Fruit fly (Drosophila melanogaster) whole organism, embryonic: ENCODE data around the gene cwo.

Source experiments
- CG10979 ChIP-seq: fragments of 200-800 bp; sonication (Bioruptor generic); optimal IDR thresholded peaks from 2 replicates; lab custom pipeline; 2018; ENCODE audit warnings: missing biosample characterization, mild to moderate bottlenecking, missing genetic modification characterization, moderate library complexity
- CG11504 ChIP-seq: fragments of 200-800 bp; sonication (Bioruptor generic); optimal IDR thresholded peaks from 3 replicates; lab custom pipeline; 2019; ENCODE audit warnings: missing biosample characterization, mild to moderate bottlenecking, missing genetic modification characterization, moderate library complexity
- CG13296 ChIP-seq: fragments of 200-800 bp; sonication (Bioruptor generic); optimal IDR thresholded peaks from 3 replicates; lab custom pipeline; 2018; ENCODE audit warnings: missing biosample characterization, mild to moderate bottlenecking, missing genetic modification characterization
- CG13775 ChIP-seq: fragments of 200-800 bp; sonication (Bioruptor generic); optimal IDR thresholded peaks from 3 replicates; lab custom pipeline; 2017; ENCODE audit warnings: missing biosample characterization, mild to moderate bottlenecking, missing genetic modification characterization
- CG15514 ChIP-seq: fragments of 200-800 bp; sonication (Bioruptor generic); optimal IDR thresholded peaks from 3 replicates; lab custom pipeline; 2017; ENCODE audit warnings: missing biosample characterization, missing genetic modification characterization, mild to moderate bottlenecking, moderate library complexity, missing genetic modification reagents
- CG17385 ChIP-seq: fragments of 200-800 bp; sonication (Bioruptor generic); optimal IDR thresholded peaks from 3 replicates; lab custom pipeline; 2018; ENCODE audit warnings: missing biosample characterization, mild to moderate bottlenecking, missing genetic modification characterization
- CG1832 ChIP-seq: fragments of 200-800 bp; sonication (Bioruptor generic); optimal IDR thresholded peaks from 2 replicates; lab custom pipeline; 2017; ENCODE audit warnings: missing biosample characterization, mild to moderate bottlenecking, missing genetic modification characterization, inconsistent platforms
- CG18619 ChIP-seq: fragments of 200-800 bp; sonication (Bioruptor generic); optimal IDR thresholded peaks from 3 replicates; lab custom pipeline; 2017; ENCODE audit warnings: missing biosample characterization, mild to moderate bottlenecking, missing genetic modification characterization
- CG2120 ChIP-seq: fragments of 200-800 bp; sonication (Bioruptor generic); optimal IDR thresholded peaks from 3 replicates; lab custom pipeline; 2016; ENCODE audit warnings: missing biosample characterization, missing genetic modification characterization
- CG2202 ChIP-seq: fragments of 200-800 bp; sonication (Bioruptor generic); optimal IDR thresholded peaks from 2 replicates; lab custom pipeline; 2018; ENCODE audit warnings: missing biosample characterization, mild to moderate bottlenecking, missing genetic modification characterization
- CG33213 ChIP-seq: fragments of 200-800 bp; sonication (Bioruptor generic); optimal IDR thresholded peaks from 3 replicates; lab custom pipeline; 2016; ENCODE audit warnings: missing biosample characterization, missing genetic modification characterization
- CG4328 ChIP-seq: fragments of 200-800 bp; sonication (Bioruptor generic); optimal IDR thresholded peaks from 3 replicates; lab custom pipeline; 2017; ENCODE audit warnings: missing biosample characterization, missing genetic modification reagents, missing genetic modification characterization
- CG5180 ChIP-seq: fragments of 200-800 bp; sonication (Bioruptor generic); optimal IDR thresholded peaks from 3 replicates; lab custom pipeline; 2017; ENCODE audit warnings: missing biosample characterization, missing genetic modification characterization, mild to moderate bottlenecking, moderate library complexity, missing genetic modification reagents
- CG7963 ChIP-seq: fragments of 200-800 bp; sonication (Bioruptor generic); IDR thresholded peaks from 3 replicates; pipeline ENCODE4 v1.3.6; 2022; ENCODE audit warnings: missing biosample characterization, missing genetic modification characterization; ENCODE audit not compliant: partially characterized antibody
- CG8281 ChIP-seq: fragments of 200-800 bp; sonication (Bioruptor generic); optimal IDR thresholded peaks from 2 replicates; lab custom pipeline; 2018; ENCODE audit warnings: missing biosample characterization, mild to moderate bottlenecking, missing genetic modification characterization, moderate library complexity
- CG8944 ChIP-seq: fragments of 200-800 bp; sonication (Bioruptor generic); optimal IDR thresholded peaks from 3 replicates; lab custom pipeline; 2016; ENCODE audit warnings: missing biosample characterization, missing genetic modification characterization
- CG9817 ChIP-seq: fragments of 200-800 bp; sonication (Bioruptor generic); optimal IDR thresholded peaks from 2 replicates; lab custom pipeline; 2018; ENCODE audit warnings: missing biosample characterization, mild to moderate bottlenecking, missing genetic modification characterization, moderate library complexity
- CG9932 ChIP-seq: fragments of 200-800 bp; sonication (Bioruptor generic); IDR thresholded peaks from 2 replicates; pipeline ENCODE4 v1.3.6; 2022; ENCODE audit warnings: missing biosample characterization, missing genetic modification characterization
- Camta ChIP-seq: fragments of 200-800 bp; sonication (Bioruptor generic); optimal IDR thresholded peaks from 2 replicates; lab custom pipeline; 2016; ENCODE audit warnings: missing biosample characterization, missing genetic modification characterization
- Myb ChIP-seq: fragments of 200-800 bp; sonication (Bioruptor generic); optimal IDR thresholded peaks from 2 replicates; lab custom pipeline; 2016; ENCODE audit warnings: missing biosample characterization, missing genetic modification characterization
- NfI ChIP-seq: fragments of 200-800 bp; sonication (Bioruptor generic); optimal IDR thresholded peaks from 3 replicates; lab custom pipeline; 2018; ENCODE audit warnings: missing biosample characterization, mild to moderate bottlenecking, missing genetic modification characterization, moderate library complexity
- Scr ChIP-seq: fragments of 200-800 bp; sonication (Bioruptor generic); IDR thresholded peaks from 2 replicates; pipeline ENCODE4 v1.3.6; 2022; ENCODE audit warnings: missing biosample characterization, missing genetic modification characterization; ENCODE audit not compliant: partially characterized antibody
- Ssrp ChIP-seq: fragments of 200-800 bp; sonication (Bioruptor generic); optimal IDR thresholded peaks from 2 replicates; lab custom pipeline; 2018; ENCODE audit warnings: missing biosample characterization, mild to moderate bottlenecking, missing genetic modification characterization, moderate library complexity
- TFAM ChIP-seq: fragments of 200-800 bp; sonication (Bioruptor generic); optimal IDR thresholded peaks from 2 replicates; lab custom pipeline; 2017; ENCODE audit warnings: missing biosample characterization, missing genetic modification characterization, inconsistent platforms
- bab2 ChIP-seq: fragments of 200-800 bp; sonication (Bioruptor generic); optimal IDR thresholded peaks from 2 replicates; lab custom pipeline; 2016; ENCODE audit warnings: missing biosample characterization, missing genetic modification characterization
- cas ChIP-seq: fragments of 200-800 bp; sonication (Bioruptor generic); IDR thresholded peaks from 2 replicates; pipeline ENCODE4 v1.3.6; 2022; ENCODE audit warnings: missing biosample characterization, missing genetic modification characterization
- caup ChIP-seq: fragments of 200-800 bp; sonication (Bioruptor generic); optimal IDR thresholded peaks from 3 replicates; lab custom pipeline; 2017; ENCODE audit warnings: missing biosample characterization, mild to moderate bottlenecking, missing genetic modification characterization, moderate library complexity; ENCODE audit not compliant: severe bottlenecking
- da ChIP-seq: fragments of 200-800 bp; sonication (Bioruptor generic); optimal IDR thresholded peaks from 2 replicates; lab custom pipeline; 2016; ENCODE audit warnings: missing biosample characterization, missing genetic modification characterization
- dm ChIP-seq: fragments of 200-800 bp; sonication (Bioruptor generic); optimal IDR thresholded peaks from 3 replicates; lab custom pipeline; 2016; ENCODE audit warnings: missing biosample characterization, missing genetic modification characterization
- fd64A ChIP-seq: fragments of 200-800 bp; sonication (Bioruptor generic); optimal IDR thresholded peaks from 3 replicates; lab custom pipeline; 2018; ENCODE audit warnings: missing biosample characterization, mild to moderate bottlenecking, missing genetic modification characterization
- fu2 ChIP-seq: fragments of 200-800 bp; sonication (Bioruptor generic); optimal IDR thresholded peaks from 2 replicates; lab custom pipeline; 2016; ENCODE audit warnings: missing biosample characterization, missing genetic modification characterization
- gem ChIP-seq: fragments of 200-800 bp; sonication (Bioruptor generic); optimal IDR thresholded peaks from 2 replicates; lab custom pipeline; 2019; ENCODE audit warnings: missing biosample characterization, mild to moderate bottlenecking, missing genetic modification characterization, moderate library complexity
- grau ChIP-seq: fragments of 200-800 bp; optimal IDR thresholded peaks from 3 replicates; lab custom pipeline; 2019; ENCODE audit warnings: missing biosample characterization, mild to moderate bottlenecking, missing genetic modification characterization, moderate library complexity
- gsb-n ChIP-seq: fragments of 200-800 bp; sonication (Bioruptor generic); optimal IDR thresholded peaks from 3 replicates; lab custom pipeline; 2018; ENCODE audit warnings: missing biosample characterization, mild to moderate bottlenecking, missing genetic modification characterization
- ken ChIP-seq: fragments of 200-800 bp; sonication (Bioruptor generic); IDR thresholded peaks from 3 replicates; pipeline ENCODE4 v1.3.6; 2022; ENCODE audit warnings: missing biosample characterization, missing genetic modification characterization
- pzg ChIP-seq: fragments of 200-800 bp; sonication (Bioruptor generic); optimal IDR thresholded peaks from 3 replicates; lab custom pipeline; 2018; ENCODE audit warnings: missing biosample characterization, mild to moderate bottlenecking, missing genetic modification characterization, moderate library complexity
- ro ChIP-seq: fragments of 200-800 bp; sonication (Bioruptor generic); IDR thresholded peaks from 2 replicates; pipeline ENCODE4 v1.3.6; 2022; ENCODE audit warnings: missing biosample characterization, missing genetic modification characterization
- row ChIP-seq: fragments of 200-800 bp; sonication (Bioruptor generic); IDR thresholded peaks from 3 replicates; pipeline ENCODE4 v1.3.6; 2022; ENCODE audit warnings: missing biosample characterization, missing genetic modification characterization
- sd ChIP-seq: fragments of 200-800 bp; sonication (Bioruptor generic); optimal IDR thresholded peaks from 3 replicates; lab custom pipeline; 2018; ENCODE audit warnings: missing biosample characterization, mild to moderate bottlenecking, missing genetic modification characterization, moderate library complexity
- sens ChIP-seq: fragments of 200-800 bp; sonication (Bioruptor generic); peaks from one replicate; lab custom pipeline; 2016; ENCODE audit warnings: missing biosample characterization, missing genetic modification characterization
- sens-2 ChIP-seq: fragments of 200-800 bp; sonication (Bioruptor generic); IDR thresholded peaks from 2 replicates; pipeline ENCODE4 v1.3.6; 2022; ENCODE audit warnings: missing biosample characterization, missing genetic modification characterization
- so ChIP-seq: fragments of 200-800 bp; sonication (Bioruptor generic); IDR thresholded peaks from 3 replicates; pipeline ENCODE4 v1.3.6; 2022; ENCODE audit warnings: missing biosample characterization, missing genetic modification characterization
- stwl ChIP-seq: fragments of 200-800 bp; sonication (Bioruptor generic); optimal IDR thresholded peaks from 3 replicates; lab custom pipeline; 2018; ENCODE audit warnings: missing biosample characterization, mild to moderate bottlenecking, missing genetic modification characterization, moderate library complexity
- tll ChIP-seq, 2 experiments: fragments of 200-800 bp in 1 of 2; fragments of >200 bp in 1 of 2; sonication (Bioruptor generic) in 1 of 2; optimal IDR thresholded peaks; 2 replicates each; lab custom pipeline; 2017 to 2019; ENCODE audit warnings: missing biosample characterization in 2 of 2, missing genetic modification characterization in 2 of 2, mild to moderate bottlenecking in 1 of 2, moderate library complexity in 1 of 2
- vfl ChIP-seq: fragments of 200-800 bp; sonication (Bioruptor generic); optimal IDR thresholded peaks from 2 replicates; lab custom pipeline; 2016; ENCODE audit warnings: missing biosample characterization, missing genetic modification characterization
- wek ChIP-seq: fragments of 200-800 bp; sonication (Bioruptor generic); optimal IDR thresholded peaks from 3 replicates; lab custom pipeline; 2018; ENCODE audit warnings: missing biosample characterization, mild to moderate bottlenecking, missing genetic modification characterization, moderate library complexity
- zen ChIP-seq: fragments of 200-800 bp; sonication (Bioruptor generic); optimal IDR thresholded peaks from 3 replicates; lab custom pipeline; 2018; ENCODE audit warnings: missing biosample characterization, mild to moderate bottlenecking, missing genetic modification characterization, moderate library complexity

The cwo gene

dm6 chr3R:10377849-10378248 lies 10.2 kb upstream of the cwo start, which contains the start of gene Rfx (continued):
- TF ChIP-seq CG18619: peak; percentile 16
- TF ChIP-seq dm: peak; percentile 22
- TF ChIP-seq CG9817 (tag; lab: Kevin White, UChicago): peak; percentile 8
- TF ChIP-seq sens-2 (GFP tag; lab: Robert Waterston, UW): no peak
- TF ChIP-seq CG2202 (tag; lab: Kevin White, UChicago): peak; percentile 6
- TF ChIP-seq wek (GFP tag; lab: Kevin White, UChicago): peak; percentile 11
- no peak for TF ChIP-seq so
- no peak for TF ChIP-seq cas (GFP tag; lab: Robert Waterston, UW)
- TF ChIP-seq zen (tag; lab: Kevin White, UChicago): no peak
- peak; percentile 17 for TF ChIP-seq sd (tag; lab: Kevin White, UChicago)
- TF ChIP-seq CG17385 (GFP tag; lab: Kevin White, UChicago): peak; percentile 25
- no peak for TF ChIP-seq CG13775 (GFP tag; lab: Kevin White, UChicago)
- TF ChIP-seq pzg (GFP tag; lab: Kevin White, UChicago): peak; percentile 88
- TF ChIP-seq vfl (GFP tag; lab: Kevin White, UChicago): peak; percentile 1
- no peak for TF ChIP-seq Ssrp
- TF ChIP-seq fu2: no peak
- no peak for TF ChIP-seq CG8281
- TF ChIP-seq CG8944: no peak
- TF ChIP-seq CG2120: peak; percentile 59
- peak; percentile 10 for TF ChIP-seq CG4328 (GFP tag; lab: Kevin White, UChicago)
- no peak for TF ChIP-seq CG13296 (GFP tag; lab: Kevin White, UChicago)
- TF ChIP-seq stwl (tag; lab: Kevin White, UChicago): peak; percentile 69
- TF ChIP-seq CG5180 (GFP tag; lab: Kevin White, UChicago): peak; percentile 9
- TF ChIP-seq CG10979 (tag; lab: Kevin White, UChicago): peak; percentile 15
- TF ChIP-seq bab2 (GFP tag; lab: Kevin White, UChicago): no peak
- peak; percentile 63 for TF ChIP-seq CG15514 (GFP tag; lab: Kevin White, UChicago)
- TF ChIP-seq sens: peak; percentile 75
- TF ChIP-seq row (GFP tag; lab: Robert Waterston, UW): no peak
- peak; percentile 30 for TF ChIP-seq caup (GFP tag; lab: Kevin White, UChicago)
- TF ChIP-seq ken: no peak
- TF ChIP-seq tll (GFP tag; optimal IDR thresholded peaks at IDR 0.05; lab: Kevin White, UChicago): no peak
- no peak for TF ChIP-seq TFAM (GFP tag; lab: Kevin White, UChicago)
- TF ChIP-seq Scr (GFP tag; lab: Robert Waterston, UW): no peak
- peak; percentile 79 for TF ChIP-seq Myb (GFP tag; lab: Kevin White, UChicago)
- TF ChIP-seq NfI (GFP tag; lab: Kevin White, UChicago): peak; percentile 25
- TF ChIP-seq Camta (GFP tag; lab: Kevin White, UChicago): peak; percentile 1
- peak; percentile 36 for TF ChIP-seq gsb-n
- no peak for TF ChIP-seq da (GFP tag; lab: Kevin White, UChicago)
- peak; percentile 37 for TF ChIP-seq grau (tag; lab: Kevin White, UChicago)
- no peak for TF ChIP-seq CG9932
- TF ChIP-seq ro (GFP tag; lab: Robert Waterston, UW): no peak

dm6 chr3R:10378989-10379388 lies 9.1 kb upstream of the cwo start:
- peak; percentile 2 for TF ChIP-seq gem
- TF ChIP-seq CG1832: no peak
- no peak for TF ChIP-seq CG7963 (GFP tag; lab: Robert Waterston, UW)
- TF ChIP-seq fd64A (GFP tag; lab: Kevin White, UChicago): no peak
- no peak for TF ChIP-seq CG33213 (GFP tag; lab: Kevin White, UChicago)
- no peak for TF ChIP-seq wek (GFP tag; lab: Kevin White, UChicago)
- TF ChIP-seq CG11504 (tag; lab: Kevin White, UChicago): peak; percentile 5
- TF ChIP-seq sens: peak; percentile 30
